Worm (Caenorhabditis elegans) whole organism, young adult: ENCODE measurements around the gene F22H10.6.

Source experiments
- B0019.2 ChIP-seq: fragments of 200-800 bp; sonication (Bioruptor generic); conservative IDR thresholded peaks from 2 replicates; pipeline ENCODE4 v1.3.6; 2022; ENCODE audit warnings: missing genetic modification reagents, missing genetic modification characterization, missing compliant biosample characterization
- F23B12.7 ChIP-seq: sonication (generic microtip); optimal IDR thresholded peaks from 2 replicates; lab custom pipeline; 2017; ENCODE audit warnings: missing genetic modification characterization, mild to moderate bottlenecking, missing compliant biosample characterization, antibody characterized with exemption, moderate library complexity; ENCODE audit not compliant: insufficient read depth
- F33H1.4 ChIP-seq: fragments of 200-800 bp; sonication (Bioruptor generic); IDR thresholded peaks from 2 replicates; pipeline ENCODE4 v1.3.6; 2022; ENCODE audit warnings: missing genetic modification reagents, missing genetic modification characterization, missing compliant biosample characterization
- F37B4.10 ChIP-seq: fragments of 200-800 bp; sonication (Bioruptor generic); IDR thresholded peaks from 2 replicates; pipeline ENCODE4 v1.3.6; 2022; ENCODE audit warnings: missing genetic modification characterization, missing compliant biosample characterization
- Y53G8AR.9 ChIP-seq: fragments of 200-800 bp; sonication (Bioruptor generic); conservative IDR thresholded peaks from 2 replicates; pipeline ENCODE4 v1.3.6; 2022; ENCODE audit warnings: missing genetic modification reagents, missing genetic modification characterization, missing compliant biosample characterization
- ama-1 ChIP-seq, 3 experiments: fragments of 150-350 bp in 1 of 3; sonication (generic microtip) in 2 of 3; optimal IDR thresholded peaks; 2 replicates each; lab custom pipeline; 2014 to 2018; ENCODE audit warnings: missing biosample characterization in 2 of 3, missing genetic modification characterization in 2 of 3, missing genetic modification reagents in 2 of 3
- aptf-2 ChIP-seq: fragments of 200-800 bp; sonication (Bioruptor generic); conservative IDR thresholded peaks from 2 replicates; pipeline ENCODE4 v1.3.6; 2022; ENCODE audit warnings: missing genetic modification reagents, missing genetic modification characterization, missing compliant biosample characterization
- aptf-3 ChIP-seq: fragments of 200-800 bp; sonication (Bioruptor generic); IDR thresholded peaks from 2 replicates; pipeline ENCODE4 v1.3.6; 2022; ENCODE audit warnings: missing genetic modification characterization, missing compliant biosample characterization
- attf-6 ChIP-seq: fragments of 200-800 bp; sonication (Bioruptor generic); IDR thresholded peaks from 2 replicates; pipeline ENCODE4 v1.3.6; 2022; ENCODE audit warnings: missing genetic modification reagents, missing genetic modification characterization, missing compliant biosample characterization
- ceh-27 ChIP-seq: fragments of 200-800 bp; sonication (Bioruptor generic); optimal IDR thresholded peaks from 2 replicates; lab custom pipeline; 2018; ENCODE audit warnings: mild to moderate bottlenecking, missing genetic modification characterization, moderate library complexity, missing compliant biosample characterization
- ceh-58 ChIP-seq: fragments of 200-800 bp; sonication (Bioruptor generic); IDR thresholded peaks from 2 replicates; pipeline ENCODE4 v1.3.6; 2022; ENCODE audit warnings: missing genetic modification characterization, missing compliant biosample characterization
- die-1 ChIP-seq: sonication (generic microtip); optimal IDR thresholded peaks from 2 replicates; lab custom pipeline; 2016; ENCODE audit warnings: missing genotype, mild to moderate bottlenecking, missing genetic modification characterization, missing compliant biosample characterization
- dpl-1 ChIP-seq: fragments of 150-350 bp; optimal IDR thresholded peaks from 2 replicates; lab custom pipeline; 2014; ENCODE audit warnings: missing biosample characterization, missing genetic modification reagents, missing genetic modification characterization
- gei-17 ChIP-seq: fragments of 200-800 bp; sonication (Bioruptor generic); optimal IDR thresholded peaks from 2 replicates; lab custom pipeline; 2018; ENCODE audit warnings: mild to moderate bottlenecking, missing genetic modification characterization, missing compliant biosample characterization
- him-1 ChIP-seq: sonication (generic microtip); optimal IDR thresholded peaks from 2 replicates; lab custom pipeline; 2016; ENCODE audit warnings: missing genotype, missing genetic modification reagents, missing genetic modification characterization, missing compliant biosample characterization
- hmg-1.2 ChIP-seq: fragments of 200-800 bp; sonication (Bioruptor generic); IDR thresholded peaks from 2 replicates; pipeline ENCODE4 v1.3.6; 2022; ENCODE audit warnings: missing genetic modification reagents, missing genetic modification characterization, missing compliant biosample characterization
- hmg-20 ChIP-seq: fragments of 200-800 bp; sonication (Bioruptor generic); IDR thresholded peaks from 2 replicates; pipeline ENCODE4 v1.3.6; 2022; ENCODE audit warnings: missing genetic modification reagents, missing genetic modification characterization, missing compliant biosample characterization
- hrde-1 ChIP-seq: sonication (generic microtip); optimal IDR thresholded peaks from 2 replicates; lab custom pipeline; 2016; ENCODE audit warnings: missing genetic modification characterization, mild to moderate bottlenecking, missing compliant biosample characterization, moderate library complexity, missing genotype, missing genetic modification reagents, borderline replicate concordance
- lag-1 ChIP-seq: fragments of 200-800 bp; sonication (Bioruptor generic); IDR thresholded peaks from 2 replicates; pipeline ENCODE4 v1.3.6; 2022; ENCODE audit warnings: missing genetic modification reagents, missing genetic modification characterization, missing compliant biosample characterization
- lin-40 ChIP-seq: sonication (generic microtip); optimal IDR thresholded peaks from 2 replicates; lab custom pipeline; 2016; ENCODE audit warnings: missing genetic modification characterization, mild to moderate bottlenecking, missing compliant biosample characterization, missing genotype, missing genetic modification reagents
- lsl-1 ChIP-seq: fragments of 200-800 bp; sonication (Bioruptor generic); optimal IDR thresholded peaks from 2 replicates; lab custom pipeline; 2018; ENCODE audit warnings: mild to moderate bottlenecking, missing genetic modification characterization, moderate library complexity, missing compliant biosample characterization
- madf-6 ChIP-seq: fragments of 200-800 bp; sonication (Bioruptor generic); IDR thresholded peaks from 2 replicates; pipeline ENCODE4 v1.3.6; 2022; ENCODE audit warnings: missing genetic modification reagents, missing genetic modification characterization, missing compliant biosample characterization
- nfya-1 ChIP-seq: sonication (generic microtip); optimal IDR thresholded peaks from 2 replicates; lab custom pipeline; 2017; ENCODE audit warnings: antibody characterized with exemption, missing compliant biosample characterization, missing genetic modification characterization, borderline replicate concordance; ENCODE audit not compliant: insufficient read depth
- nhr-80 ChIP-seq: sonication (generic microtip); optimal IDR thresholded peaks from 2 replicates; lab custom pipeline; 2016; ENCODE audit warnings: missing genetic modification characterization, missing compliant biosample characterization
- rcor-1 ChIP-seq: fragments of 200-800 bp; sonication (Bioruptor generic); IDR thresholded peaks from 2 replicates; pipeline ENCODE4 v1.3.6; 2022; ENCODE audit warnings: missing genetic modification reagents, missing genetic modification characterization, missing compliant biosample characterization
- repo-1 ChIP-seq: sonication (generic microtip); optimal IDR thresholded peaks from 2 replicates; lab custom pipeline; 2017; ENCODE audit warnings: mild to moderate bottlenecking, missing genetic modification characterization, missing compliant biosample characterization
- rpc-1 ChIP-seq, 2 experiments: fragments of 150-350 bp in 1 of 2; sonication (generic microtip) in 1 of 2; optimal IDR thresholded peaks; 2 replicates each; lab custom pipeline; 2014 to 2018; ENCODE audit warnings: missing biosample characterization in 1 of 2, missing genetic modification characterization in 1 of 2, missing genetic modification reagents in 1 of 2, missing genotype in 1 of 2
- snpc-1.3 ChIP-seq: sonication (generic microtip); optimal IDR thresholded peaks from 2 replicates; lab custom pipeline; 2017; ENCODE audit warnings: missing genetic modification characterization, mild to moderate bottlenecking, missing compliant biosample characterization, antibody characterized with exemption, moderate library complexity, missing genotype, missing genetic modification reagents; ENCODE audit not compliant: insufficient read depth
- tbp1 ChIP-seq: fragments of 200-800 bp; sonication (Bioruptor generic); optimal IDR thresholded peaks from 2 replicates; lab custom pipeline; 2018; ENCODE audit warnings: mild to moderate bottlenecking, missing genetic modification characterization, missing compliant biosample characterization
- unc-62 ChIP-seq: fragments of 150-350 bp; optimal IDR thresholded peaks from 2 replicates; lab custom pipeline; 2014; ENCODE audit warnings: missing biosample characterization, missing genetic modification reagents, missing genetic modification characterization
- xnd-1 ChIP-seq: sonication (generic microtip); optimal IDR thresholded peaks from 2 replicates; lab custom pipeline; 2016; ENCODE audit warnings: missing genotype, missing genetic modification reagents, missing genetic modification characterization, missing compliant biosample characterization
- zfh-2 ChIP-seq: fragments of 200-800 bp; sonication (Bioruptor generic); conservative IDR thresholded peaks from 2 replicates; pipeline ENCODE4 v1.3.6; 2022; ENCODE audit warnings: missing genetic modification reagents, missing genetic modification characterization, missing compliant biosample characterization
- ztf-18 ChIP-seq: sonication (generic microtip); optimal IDR thresholded peaks from 2 replicates; lab custom pipeline; 2016; ENCODE audit warnings: missing genotype, mild to moderate bottlenecking, missing genetic modification characterization, missing compliant biosample characterization
- ztf-22 ChIP-seq: fragments of 200-800 bp; sonication (Bioruptor generic); optimal IDR thresholded peaks from 2 replicates; lab custom pipeline; 2018; ENCODE audit warnings: mild to moderate bottlenecking, missing genetic modification characterization, moderate library complexity, missing compliant biosample characterization
- ztf-3 ChIP-seq: fragments of 200-800 bp; sonication (Bioruptor generic); optimal IDR thresholded peaks from 2 replicates; lab custom pipeline; 2018; ENCODE audit warnings: mild to moderate bottlenecking, missing genetic modification characterization, missing compliant biosample characterization
- ztf-6 ChIP-seq: fragments of 200-800 bp; sonication (Bioruptor generic); IDR thresholded peaks from 2 replicates; pipeline ENCODE4 v1.3.6; 2022; ENCODE audit warnings: missing genetic modification reagents, missing genetic modification characterization, missing compliant biosample characterization

F22H10.6 gene

DNA sequence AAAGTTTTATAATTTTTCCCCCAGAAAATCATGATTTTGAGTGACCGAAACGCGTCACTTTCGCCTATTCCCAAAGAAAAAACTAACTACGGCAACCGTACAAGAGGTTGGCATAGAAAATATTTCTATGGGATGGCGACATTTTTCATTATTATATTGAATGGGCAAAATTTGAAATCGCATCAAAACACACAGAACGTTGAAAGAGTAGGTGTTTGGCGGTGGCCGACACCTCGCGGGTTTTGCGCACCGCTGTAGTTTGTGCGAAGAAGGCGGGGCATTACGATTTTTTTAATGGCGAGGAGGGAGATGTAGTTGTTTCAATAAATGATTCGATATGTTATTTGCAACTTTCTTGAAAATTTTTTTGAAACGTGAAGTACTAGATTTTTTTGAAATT is 30.8 kb upstream of the F22H10.6 start (continued):
- TF ChIP-seq Y53G8AR.9 (GFP tag; lab: Robert Waterston, UW), result 0 out of 2 replicates have a peak, but pooled peaks have one; percentile 55
- TF ChIP-seq ztf-18, result no peak
- no peak for TF ChIP-seq nfya-1
- peak; percentile 29 for TF ChIP-seq hrde-1 (tag; lab: Kevin White, UChicago)
- TF ChIP-seq hmg-20, result no peak
- no peak for TF ChIP-seq lsl-1 (GFP tag; lab: Kevin White, UChicago)
- no peak for TF ChIP-seq rpc-1 (optimal IDR thresholded peaks at IDR 0.05; lab: Kevin White, UChicago)
- TF ChIP-seq rpc-1 (tag; optimal IDR thresholded peaks at IDR 0.05; lab: Kevin White, UChicago), result peak; percentile 7
- TF ChIP-seq tbp1 (GFP tag; lab: Kevin White, UChicago), result peak; percentile 41
- peak; percentile 38; the same call in 1 of the 2 replicates for TF ChIP-seq hmg-1.2 (GFP tag; lab: Robert Waterston, UW)

DNA sequence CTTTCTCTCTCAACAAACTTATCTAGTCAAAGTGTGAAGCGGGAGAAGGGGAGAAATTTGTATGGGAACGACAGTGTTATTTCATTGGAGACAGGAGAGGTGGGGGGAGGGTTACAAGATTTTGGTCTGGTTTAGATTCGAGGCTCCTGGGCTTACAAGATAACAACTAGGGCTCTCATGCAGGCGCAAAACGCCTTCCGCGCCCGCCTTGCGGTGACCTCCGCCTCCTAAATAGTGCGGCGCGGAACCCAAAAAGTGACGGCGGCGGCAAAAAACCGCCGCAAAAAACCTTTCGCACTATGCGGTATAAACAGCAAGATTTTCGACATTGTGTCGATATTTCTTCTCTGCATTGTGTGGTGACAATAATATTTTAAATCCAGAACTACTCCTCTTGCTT is 24.8 kb upstream of the F22H10.6 start:
- no peak for TF ChIP-seq nhr-80 (tag; lab: Kevin White, UChicago)
- no peak for TF ChIP-seq rcor-1 (GFP tag; lab: Robert Waterston, UW)
- peak; percentile 62 for TF ChIP-seq zfh-2 (GFP tag; lab: Robert Waterston, UW)

- TF ChIP-seq madf-6 (GFP tag; lab: Robert Waterston, UW) (no peak), ztf-6 (GFP tag; lab: Robert Waterston, UW) (no peak), ztf-22 (GFP tag; lab: Kevin White, UChicago) (no peak), unc-62 (GFP tag; lab: Kevin White, UChicago) (no peak), ceh-58 (GFP tag; lab: Robert Waterston, UW) (no peak), F37B4.10 (no peak), die-1 (tag; lab: Kevin White, UChicago) (no peak), ceh-27 (GFP tag; lab: Kevin White, UChicago) (no peak), F33H1.4 (GFP tag; lab: Robert Waterston, UW) (no peak), attf-6 (GFP tag; lab: Robert Waterston, UW) (no peak)
These were observed 20.2 kb upstream of the F22H10.6 start, which contains the start of gene lgc-53 for ce11 chrX:16711381-16711780. TSS of gene lgc-53 (plus strand) at chrX:16711681.

DNA sequence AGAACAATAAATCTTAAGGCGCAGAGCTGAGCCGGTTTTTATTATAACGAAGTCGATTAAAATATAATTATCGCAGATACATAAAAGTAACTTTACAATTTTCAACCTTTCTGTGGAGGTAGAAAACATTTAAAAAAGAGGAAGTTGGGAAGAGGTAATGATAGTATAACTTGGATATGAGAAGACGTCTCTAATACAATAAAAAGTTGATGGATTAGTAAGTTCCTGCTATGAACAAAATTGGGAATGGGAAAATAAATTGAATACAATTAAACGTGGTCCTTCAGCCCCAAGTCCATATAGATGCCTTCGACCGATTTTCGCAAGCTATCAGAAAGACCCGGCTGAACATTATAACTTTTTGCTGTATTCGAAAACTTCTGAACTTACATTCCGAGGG is 14.5 kb upstream of the F22H10.6 start:
- TF ChIP-seq B0019.2 (GFP tag; lab: Robert Waterston, UW) (no peak), gei-17 (GFP tag; lab: Kevin White, UChicago) (no peak), ztf-3 (GFP tag; lab: Kevin White, UChicago) (no peak), xnd-1 (tag; lab: Kevin White, UChicago) (no peak), lag-1 (GFP tag; lab: Robert Waterston, UW) (no peak), him-1 (tag; lab: Kevin White, UChicago) (no peak), ztf-6 (GFP tag; lab: Robert Waterston, UW) (no peak), dpl-1 (GFP tag; lab: Kevin White, UChicago) (no peak), aptf-3 (GFP tag; lab: Robert Waterston, UW) (no peak), lin-40 (tag; lab: Kevin White, UChicago) (no peak), ceh-27 (GFP tag; lab: Kevin White, UChicago) (no peak), aptf-2 (GFP tag; lab: Robert Waterston, UW) (no peak), repo-1 (tag; lab: Kevin White, UChicago) (no peak), F23B12.7 (tag; lab: Kevin White, UChicago) (no peak), ztf-22 (GFP tag; lab: Kevin White, UChicago) (no peak), snpc-1.3 (no peak), ama-1 (optimal IDR thresholded peaks at IDR 0.05; lab: Kevin White, UChicago) (no peak), ama-1 (GFP tag; optimal IDR thresholded peaks at IDR 0.05; lab: Kevin White, UChicago) (no peak)
